Worm (Caenorhabditis elegans): ENCODE measurements around the gene K01D12.20.

ce11 chrV:12441420-12441819 is 40.8 kb upstream of the K01D12.20 start, which contains the start of gene pals-37:
- no peak for TF ChIP-seq W03F9.2 (tag; optimal IDR thresholded peaks at IDR 0.05)
- no peak for TF ChIP-seq him-1 (tag; optimal IDR thresholded peaks at IDR 0.05)
- no peak for TF ChIP-seq dao-5 (tag; optimal IDR thresholded peaks at IDR 0.05)

Data from whole organism, L4/young adult.